Worm (Caenorhabditis elegans) whole organism, late embryonic: ENCODE results near the gene C04E6.12.

ENCODE experiments used
- F13H6.1 ChIP-seq: sonication (generic microtip); optimal IDR thresholded peaks from 2 replicates; lab custom pipeline; 2016; ENCODE audit warnings: missing genetic modification characterization, missing compliant biosample characterization
- K02D7.2 ChIP-seq: sonication (generic microtip); optimal IDR thresholded peaks from 2 replicates; lab custom pipeline; 2017; ENCODE audit warnings: mild to moderate bottlenecking, missing genetic modification characterization, missing compliant biosample characterization
- K09A11.1 ChIP-seq: sonication (generic microtip); optimal IDR thresholded peaks from 2 replicates; lab custom pipeline; 2017; ENCODE audit warnings: antibody characterized with exemption, mild to moderate bottlenecking, missing genetic modification characterization, missing compliant biosample characterization; ENCODE audit not compliant: insufficient read depth
- T23F11.4 ChIP-seq: fragments of 200-800 bp; sonication (Bioruptor generic); optimal IDR thresholded peaks from 2 replicates; lab custom pipeline; 2018; ENCODE audit warnings: mild to moderate bottlenecking, missing genetic modification characterization, missing compliant biosample characterization
- ceh-14 ChIP-seq: sonication (generic microtip); optimal IDR thresholded peaks from 2 replicates; lab custom pipeline; 2016; ENCODE audit warnings: missing genotype, missing genetic modification characterization, missing compliant biosample characterization
- ceh-18 ChIP-seq: sonication (generic microtip); optimal IDR thresholded peaks from 2 replicates; lab custom pipeline; 2016; ENCODE audit warnings: missing genetic modification characterization, missing compliant biosample characterization
- ceh-22 ChIP-seq: sonication (generic microtip); optimal IDR thresholded peaks from 2 replicates; lab custom pipeline; 2017; ENCODE audit warnings: missing biosample characterization, missing genetic modification characterization
- ceh-24 ChIP-seq: sonication (generic microtip); optimal IDR thresholded peaks from 2 replicates; lab custom pipeline; 2016; ENCODE audit warnings: mild to moderate bottlenecking, missing genetic modification characterization, missing compliant biosample characterization
- ceh-30 ChIP-seq: fragments of 150-350 bp; optimal IDR thresholded peaks from 2 replicates; lab custom pipeline; 2014; ENCODE audit warnings: missing biosample characterization, missing genetic modification characterization
- ceh-48 ChIP-seq: sonication (generic microtip); optimal IDR thresholded peaks from 2 replicates; lab custom pipeline; 2016; ENCODE audit warnings: missing genetic modification characterization, inconsistent platforms, missing compliant biosample characterization
- che-1 ChIP-seq: sonication (generic microtip); optimal IDR thresholded peaks from 2 replicates; lab custom pipeline; 2016; ENCODE audit warnings: mild to moderate bottlenecking, missing genetic modification characterization, missing compliant biosample characterization
- dmd-4 ChIP-seq: sonication (generic microtip); optimal IDR thresholded peaks from 2 replicates; lab custom pipeline; 2016; ENCODE audit warnings: borderline replicate concordance, missing genetic modification characterization, missing compliant biosample characterization
- elt-2 ChIP-seq: sonication (generic microtip); optimal IDR thresholded peaks from 2 replicates; lab custom pipeline; 2016; ENCODE audit warnings: missing genetic modification reagents, missing genetic modification characterization, missing compliant biosample characterization
- eyg-1 ChIP-seq: sonication (generic microtip); optimal IDR thresholded peaks from 2 replicates; lab custom pipeline; 2016; ENCODE audit warnings: missing genotype, missing genetic modification characterization, missing compliant biosample characterization
- fax-1 ChIP-seq: sonication (generic microtip); optimal IDR thresholded peaks from 2 replicates; lab custom pipeline; 2016; ENCODE audit warnings: missing genotype, missing genetic modification characterization, missing compliant biosample characterization
- fkh-6 ChIP-seq: sonication (generic microtip); optimal IDR thresholded peaks from 2 replicates; lab custom pipeline; 2016; ENCODE audit warnings: missing genetic modification characterization, missing compliant biosample characterization
- gmeb-2 ChIP-seq: sonication (generic microtip); optimal IDR thresholded peaks from 2 replicates; lab custom pipeline; 2016; ENCODE audit warnings: missing genetic modification characterization, inconsistent platforms, missing compliant biosample characterization
- hlh-13 ChIP-seq: fragments of 200-800 bp; sonication (Bioruptor generic); optimal IDR thresholded peaks from 2 replicates; lab custom pipeline; 2018; ENCODE audit warnings: mild to moderate bottlenecking, missing genetic modification characterization, missing compliant biosample characterization
- hlh-15 ChIP-seq: sonication (generic microtip); optimal IDR thresholded peaks from 2 replicates; lab custom pipeline; 2016; ENCODE audit warnings: missing genetic modification characterization, missing compliant biosample characterization
- hlh-6 ChIP-seq: sonication (generic microtip); optimal IDR thresholded peaks from 2 replicates; lab custom pipeline; 2016; ENCODE audit warnings: missing genotype, missing genetic modification characterization, missing compliant biosample characterization
- lin-11 ChIP-seq: fragments of 200-800 bp; sonication (Bioruptor generic); optimal IDR thresholded peaks from 2 replicates; lab custom pipeline; 2018; ENCODE audit warnings: mild to moderate bottlenecking, missing genetic modification characterization, missing compliant biosample characterization
- madf-2 ChIP-seq: sonication (generic microtip); optimal IDR thresholded peaks from 2 replicates; lab custom pipeline; 2017; ENCODE audit warnings: missing genetic modification characterization, missing compliant biosample characterization
- mec-3 ChIP-seq: sonication (generic microtip); optimal IDR thresholded peaks from 2 replicates; lab custom pipeline; 2016; ENCODE audit warnings: borderline replicate concordance, missing genetic modification characterization, missing compliant biosample characterization
- nhr-11 ChIP-seq: fragments of 150-350 bp; optimal IDR thresholded peaks from 2 replicates; lab custom pipeline; 2014; ENCODE audit warnings: missing biosample characterization, missing genetic modification characterization
- nhr-232 ChIP-seq: sonication (generic microtip); optimal IDR thresholded peaks from 2 replicates; lab custom pipeline; 2016; ENCODE audit warnings: missing genetic modification characterization, missing compliant biosample characterization
- npax-4 ChIP-seq: sonication (generic microtip); optimal IDR thresholded peaks from 2 replicates; lab custom pipeline; 2016; ENCODE audit warnings: missing genetic modification characterization, missing compliant biosample characterization
- odd-2 ChIP-seq: sonication (generic microtip); optimal IDR thresholded peaks from 2 replicates; lab custom pipeline; 2017; ENCODE audit warnings: antibody characterized with exemption, mild to moderate bottlenecking, missing genetic modification characterization, missing compliant biosample characterization
- pat-9 ChIP-seq: fragments of 200-800 bp; sonication (Bioruptor generic); optimal IDR thresholded peaks from 2 replicates; lab custom pipeline; 2018; ENCODE audit warnings: mild to moderate bottlenecking, missing genetic modification characterization, moderate library complexity, missing compliant biosample characterization
- pax-1 ChIP-seq: fragments of 150-350 bp; optimal IDR thresholded peaks from 2 replicates; lab custom pipeline; 2014; ENCODE audit warnings: missing biosample characterization, missing genetic modification characterization
- pha-2 ChIP-seq: sonication (generic microtip); optimal IDR thresholded peaks from 2 replicates; lab custom pipeline; 2017; ENCODE audit warnings: mild to moderate bottlenecking, missing genetic modification characterization, missing compliant biosample characterization
- pha-4 ChIP-seq: fragments of 150-350 bp; optimal IDR thresholded peaks from 2 replicates; lab custom pipeline; 2018; ENCODE audit warnings: missing biosample characterization, missing genetic modification reagents, missing genetic modification characterization
- pros-1 ChIP-seq: fragments of 150-350 bp; optimal IDR thresholded peaks from 2 replicates; lab custom pipeline; 2014; ENCODE audit warnings: missing biosample characterization, missing genetic modification reagents, missing genetic modification characterization
- rnt-1 ChIP-seq: sonication (generic microtip); optimal IDR thresholded peaks from 2 replicates; lab custom pipeline; 2016; ENCODE audit warnings: missing genetic modification characterization, missing compliant biosample characterization
- sdc-2 ChIP-seq: sonication (generic microtip); optimal IDR thresholded peaks from 2 replicates; lab custom pipeline; 2016; ENCODE audit warnings: missing genotype, missing genetic modification characterization, missing compliant biosample characterization
- sox-2 ChIP-seq: fragments of 200-800 bp; sonication (Bioruptor generic); IDR thresholded peaks from 2 replicates; pipeline ENCODE4 v1.3.6; 2022; ENCODE audit warnings: missing genetic modification reagents, missing genetic modification characterization, missing compliant biosample characterization
- sox-4 ChIP-seq: sonication (generic microtip); optimal IDR thresholded peaks from 2 replicates; lab custom pipeline; 2017; ENCODE audit warnings: mild to moderate bottlenecking, missing genetic modification characterization, inconsistent platforms, missing compliant biosample characterization
- syd-9 ChIP-seq: sonication (generic microtip); optimal IDR thresholded peaks from 2 replicates; lab custom pipeline; 2016; ENCODE audit warnings: mild to moderate bottlenecking, missing genetic modification characterization, moderate library complexity, missing compliant biosample characterization
- tbx-2 ChIP-seq: sonication (generic microtip); optimal IDR thresholded peaks from 2 replicates; lab custom pipeline; 2016; ENCODE audit warnings: missing genetic modification characterization, missing compliant biosample characterization
- tbx-7 ChIP-seq: sonication (generic microtip); optimal IDR thresholded peaks from 2 replicates; lab custom pipeline; 2016; ENCODE audit warnings: missing genotype, missing genetic modification characterization, missing compliant biosample characterization
- ttx-3 ChIP-seq: sonication (generic microtip); optimal IDR thresholded peaks from 2 replicates; lab custom pipeline; 2016; ENCODE audit warnings: missing genetic modification reagents, missing genetic modification characterization, missing compliant biosample characterization
- unc-3 ChIP-seq, 2 experiments: fragments of 200-800 bp in 1 of 2; sonication (Bioruptor generic) in 1 of 2; sonication (generic microtip) in 1 of 2; conservative IDR thresholded peaks in 1 of 2; optimal IDR thresholded peaks in 1 of 2; 2 replicates each; pipeline versions ENCODE4 v1.3.6 to Lab custom; 2016 to 2022; ENCODE audit warnings: missing compliant biosample characterization in 2 of 2, missing genetic modification characterization in 2 of 2, missing genetic modification reagents in 1 of 2
- unc-55 ChIP-seq: sonication (generic microtip); optimal IDR thresholded peaks from 2 replicates; lab custom pipeline; 2017; ENCODE audit warnings: missing biosample characterization, missing genetic modification reagents, missing genetic modification characterization
- zip-5 ChIP-seq: sonication (generic microtip); optimal IDR thresholded peaks from 2 replicates; lab custom pipeline; 2016; ENCODE audit warnings: missing genetic modification characterization, missing compliant biosample characterization
- ztf-16 ChIP-seq: sonication (generic microtip); optimal IDR thresholded peaks from 2 replicates; lab custom pipeline; 2017; ENCODE audit warnings: missing genetic modification characterization, missing compliant biosample characterization

The C04E6.12 gene

DNA sequence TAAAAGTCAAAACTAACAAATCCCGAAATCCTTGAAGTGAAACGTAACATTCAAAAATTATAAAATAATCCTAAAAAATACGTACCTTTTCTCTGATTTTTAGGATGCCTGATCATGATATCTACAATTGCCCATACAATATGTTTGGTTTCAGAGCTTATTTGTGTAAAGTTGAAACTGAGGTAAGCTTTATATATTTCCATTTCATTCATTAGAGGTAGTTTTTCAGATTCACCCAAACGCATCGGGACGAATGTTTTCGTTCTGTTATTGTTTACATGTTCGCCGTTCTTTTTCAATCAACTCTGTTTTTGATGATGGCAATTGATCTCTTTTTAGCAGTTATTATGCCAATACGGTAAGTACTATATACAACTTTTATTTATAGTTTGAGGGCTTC, 8.2 kb upstream of the C04E6.12 start:
- no peak for TF ChIP-seq dmd-4 (tag; lab: Kevin White, UChicago)
- TF ChIP-seq hlh-6 (tag; lab: Kevin White, UChicago), result no peak
- no peak for TF ChIP-seq mec-3 (tag; lab: Kevin White, UChicago)
- no peak for TF ChIP-seq odd-2
- TF ChIP-seq tbx-2 (tag; lab: Kevin White, UChicago), result no peak

DNA sequence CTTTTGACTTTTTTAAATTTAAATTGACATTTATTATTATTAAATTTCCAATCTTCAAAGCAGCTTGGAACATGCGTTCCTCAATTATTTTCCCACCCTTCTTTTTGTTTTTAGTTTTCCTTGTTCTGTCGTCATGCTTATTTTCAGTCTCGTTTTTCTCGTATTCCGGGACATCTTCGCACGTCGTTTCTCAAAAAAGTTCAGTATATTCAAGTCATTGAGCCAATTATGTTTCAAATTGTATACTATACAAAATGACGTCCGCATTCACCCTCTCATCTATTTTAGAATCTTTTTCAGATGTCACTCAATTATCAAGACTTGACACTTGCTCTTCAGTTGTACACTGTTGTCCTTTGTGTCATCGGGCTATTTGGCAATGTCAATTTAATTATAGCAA, 7.6 kb upstream of the C04E6.12 start, which contains the start of gene srsx-17:
Gene srsx-17 (plus strand): TSS at position 301 of the 400 bp plus-strand sequence.
- TF ChIP-seq K02D7.2 (no peak), pat-9 (tag; lab: Kevin White, UChicago) (no peak), ceh-24 (tag; lab: Kevin White, UChicago) (no peak), tbx-2 (tag; lab: Kevin White, UChicago) (no peak), syd-9 (tag; lab: Kevin White, UChicago) (no peak), pros-1 (tag; lab: Kevin White, UChicago) (no peak), ztf-16 (no peak), F13H6.1 (tag; lab: Kevin White, UChicago) (no peak), sdc-2 (tag; lab: Kevin White, UChicago) (no peak), tbx-7 (tag; lab: Kevin White, UChicago) (no peak), fax-1 (tag; lab: Kevin White, UChicago) (no peak), npax-4 (tag; lab: Kevin White, UChicago) (no peak)

DNA sequence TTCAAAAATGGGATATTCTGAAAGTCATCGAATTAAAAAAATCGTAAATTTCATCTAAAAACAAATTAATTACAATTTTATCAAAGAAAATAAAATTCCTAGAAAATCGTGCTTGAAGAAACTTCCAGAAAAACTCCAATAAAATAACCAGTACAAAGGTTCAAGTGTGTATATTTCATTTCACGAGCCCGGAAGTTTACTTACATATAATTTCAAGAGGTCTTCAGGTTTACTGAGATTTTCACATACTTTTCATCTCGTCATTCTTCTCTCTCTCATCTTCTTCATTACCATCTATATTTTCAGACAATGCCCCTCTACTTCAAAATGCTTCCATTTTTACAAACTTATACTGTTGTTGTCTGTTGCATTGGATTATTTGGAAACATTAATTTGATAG, 2.4 kb upstream of the C04E6.12 start, which contains the start of gene srsx-18:
Gene srsx-18 (plus strand): TSS at position 301 of the 400 bp plus-strand sequence.
- no peak for TF ChIP-seq ceh-24 (tag; lab: Kevin White, UChicago)
- TF ChIP-seq unc-55, result no peak
- TF ChIP-seq nhr-11 (tag; lab: Kevin White, UChicago), result no peak
- no peak for TF ChIP-seq ceh-14 (tag; lab: Kevin White, UChicago)
- TF ChIP-seq T23F11.4 (GFP tag; lab: Kevin White, UChicago), result no peak

DNA sequence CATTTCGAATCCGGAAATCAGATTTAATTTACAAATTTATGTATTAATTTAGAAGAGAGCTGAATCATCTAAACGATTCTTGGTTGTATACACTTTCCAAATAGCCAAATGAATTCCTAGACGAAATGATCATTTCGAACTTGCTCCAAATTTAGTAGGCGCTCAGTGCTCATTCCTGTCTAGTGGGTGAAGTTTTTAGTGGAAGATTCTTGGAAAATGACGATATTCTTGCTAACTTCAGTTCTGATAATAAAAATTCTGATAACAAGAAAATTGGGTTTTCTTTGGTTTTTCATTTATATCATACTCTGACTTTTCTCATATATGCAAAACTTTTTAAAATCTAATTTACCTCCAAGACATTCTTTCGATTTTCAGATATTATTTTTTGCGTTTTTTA, 2.0 kb upstream of the C04E6.12 start:
- TF ChIP-seq pros-1 (tag; lab: Kevin White, UChicago) (no peak), pha-2 (tag; lab: Kevin White, UChicago) (no peak), T23F11.4 (GFP tag; lab: Kevin White, UChicago) (no peak), eyg-1 (tag; lab: Kevin White, UChicago) (no peak), che-1 (tag; lab: Kevin White, UChicago) (no peak), nhr-11 (tag; lab: Kevin White, UChicago) (no peak), hlh-13 (no peak), rnt-1 (tag; lab: Kevin White, UChicago) (no peak), madf-2 (tag; lab: Kevin White, UChicago) (no peak), ceh-14 (tag; lab: Kevin White, UChicago) (no peak), ceh-22 (tag; lab: Kevin White, UChicago) (no peak), dmd-4 (tag; lab: Kevin White, UChicago) (no peak), elt-2 (no peak), K09A11.1 (no peak), ceh-48 (tag; lab: Kevin White, UChicago) (no peak), unc-3 (GFP tag; conservative IDR thresholded peaks at IDR 0.05; lab: Robert Waterston, UW) (no peak), unc-3 (tag; optimal IDR thresholded peaks at IDR 0.05; lab: Kevin White, UChicago) (no peak), fkh-6 (tag; lab: Kevin White, UChicago) (no peak)
- TF ChIP-seq, all 69 proteins: peak for 0

DNA sequence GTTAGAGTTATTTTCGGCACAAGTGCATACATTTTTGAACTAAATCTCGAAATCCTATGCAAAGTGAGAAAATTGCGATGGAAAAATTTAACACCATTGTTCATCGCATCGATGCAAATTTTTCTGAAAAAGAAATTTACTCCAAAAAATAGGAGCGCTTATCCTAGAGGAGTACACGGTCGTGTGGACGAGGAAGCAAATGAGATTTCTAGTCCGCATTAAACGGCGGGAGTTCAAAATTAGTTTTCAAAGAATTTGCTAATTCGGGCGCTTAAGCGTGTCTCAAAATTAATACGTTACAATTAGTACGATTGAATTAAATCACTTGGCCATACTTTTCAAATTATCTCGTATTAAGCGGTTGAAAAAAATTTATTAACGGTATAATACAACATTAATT, 2.1 kb downstream of the C04E6.12 start, which contains the start of gene lrpr-1:
Gene lrpr-1 (minus strand): TSS at position 185 of the 400 bp plus-strand sequence.
- TF ChIP-seq rnt-1 (tag; lab: Kevin White, UChicago) (peak; percentile 74), che-1 (tag; lab: Kevin White, UChicago) (no peak), elt-2 (no peak), gmeb-2 (tag; lab: Kevin White, UChicago) (no peak), sox-4 (tag; lab: Kevin White, UChicago) (no peak), ttx-3 (tag; lab: Kevin White, UChicago) (peak; percentile 11), ceh-22 (tag; lab: Kevin White, UChicago) (no peak), ceh-30 (no peak), lin-11 (tag; lab: Kevin White, UChicago) (no peak), fkh-6 (tag; lab: Kevin White, UChicago) (peak; percentile 28), pha-4 (tag; lab: Kevin White, UChicago) (no peak), tbx-7 (tag; lab: Kevin White, UChicago) (peak; percentile 97), nhr-232 (no peak), ceh-18 (tag; lab: Kevin White, UChicago) (no peak), sox-2 (GFP tag; lab: Robert Waterston, UW) (no peak), hlh-15 (no peak), npax-4 (tag; lab: Kevin White, UChicago) (no peak), zip-5 (peak; percentile 82), eyg-1 (tag; lab: Kevin White, UChicago) (no peak), pax-1 (tag; lab: Kevin White, UChicago) (no peak)
